Worm (Caenorhabditis elegans): ENCODE data around the gene hacl-1.
"Not testable (repeated sequence)": the region's sequence is repeated elsewhere in the genome, so short reads cannot be mapped to it uniquely, and the experiment has no call there.

Gene hacl-1

ce11 chrII:11534429-11535099 lies 41.8 kb upstream of the hacl-1 start, which contains the start of gene Y62F5A.12 (continued):
- TF ChIP-seq ceh-91 (GFP tag; IDR thresholded peaks at IDR 0.05) (peak; percentile 97), B0261.1 (tag; optimal IDR thresholded peaks at IDR 0.05) (peak; percentile 20), T07F8.4 (tag; optimal IDR thresholded peaks at IDR 0.05) (peak; percentile 86), ceh-27 (GFP tag; optimal IDR thresholded peaks at IDR 0.05) (peak; percentile 93), lin-54 (GFP tag; optimal IDR thresholded peaks at IDR 0.05) (peak; percentile 92), ztf-26 (tag; optimal IDR thresholded peaks at IDR 0.05) (peak; percentile 68), let-607 (tag; optimal IDR thresholded peaks at IDR 0.05) (peak in 1 of 2 experiments; percentile 58), madf-10 (tag; optimal IDR thresholded peaks at IDR 0.05) (peak; percentile 90), mcd-1 (GFP tag; IDR thresholded peaks at IDR 0.05) (peak; percentile 99), aptf-2 (GFP tag; conservative IDR thresholded peaks at IDR 0.05) (peak; percentile 96), chd-7 (tag; optimal IDR thresholded peaks at IDR 0.05) (peak; percentile 63), F39B2.1 (GFP tag; IDR thresholded peaks at IDR 0.05) (peak; percentile 34; the same call in 1 of the 2 replicates), ccch-3 (GFP tag; optimal IDR thresholded peaks at IDR 0.05) (peak; percentile 31), B0019.2 (GFP tag; conservative IDR thresholded peaks at IDR 0.05) (peak; percentile 86), pbrm-1 (GFP tag; IDR thresholded peaks at IDR 0.05) (peak; percentile 96), D2030.7 (GFP tag; IDR thresholded peaks at IDR 0.05) (peak; percentile 99), C17E4.6 (GFP tag; IDR thresholded peaks at IDR 0.05) (peak; percentile 67), bed-2 (GFP tag; IDR thresholded peaks at IDR 0.05) (peak; percentile 98), ztf-6 (GFP tag; IDR thresholded peaks at IDR 0.05) (peak; percentile 98), hsf-1 (GFP tag; IDR thresholded peaks at IDR 0.05) (peak; percentile 91), cebp-1 (GFP tag; IDR thresholded peaks at IDR 0.05) (peak; percentile 89), cebp-1 (tag; optimal IDR thresholded peaks at IDR 0.05) (peak; percentile 83), attf-3 (GFP tag; conservative IDR thresholded peaks at IDR 0.05) (peak; percentile 85), dox-1 (GFP tag; IDR thresholded peaks at IDR 0.05) (peak; percentile 98), akir-1 (GFP tag; optimal IDR thresholded peaks at IDR 0.05) (peak; percentile 82), madf-8 (GFP tag; conservative IDR thresholded peaks at IDR 0.05) (peak; percentile 96), efl-1 (GFP tag; optimal IDR thresholded peaks at IDR 0.05) (peak; percentile 52), nfyb-1 (GFP tag; IDR thresholded peaks at IDR 0.05) (peak; percentile 94), K11D2.4 (GFP tag; IDR thresholded peaks at IDR 0.05) (peak; percentile 95), zfh-2 (GFP tag; conservative IDR thresholded peaks at IDR 0.05) (peak; percentile 70; the same call in 1 of the 2 replicates), tlf-1 (GFP tag; optimal IDR thresholded peaks at IDR 0.05) (peak; percentile 68), snpc-3.4 (tag; optimal IDR thresholded peaks at IDR 0.05) (peak; percentile 58), K12H6.12 (tag; optimal IDR thresholded peaks at IDR 0.05) (peak; percentile 87), snpc-4 (tag; optimal IDR thresholded peaks at IDR 0.05) (peak in 3 of 4 experiments; percentile 43 to 70 (median 65)), unc-130 (GFP tag; optimal IDR thresholded peaks at IDR 0.05) (peak; percentile 88), lin-26 (GFP tag; IDR thresholded peaks at IDR 0.05) (peak; percentile 90), madf-6 (GFP tag; IDR thresholded peaks at IDR 0.05) (peak; percentile 96), ztf-25 (GFP tag; IDR thresholded peaks at IDR 0.05) (peak; percentile 99), B0035.1 (tag; optimal IDR thresholded peaks at IDR 0.05) (peak; percentile 35), Y56A3A.18 (GFP tag; IDR thresholded peaks at IDR 0.05) (0 out of 2 replicates have a peak, but pooled peaks have one; percentile 67), attf-5 (GFP tag; optimal IDR thresholded peaks at IDR 0.05) (peak; percentile 94), madf-3 (GFP tag; IDR thresholded peaks at IDR 0.05) (peak; percentile 93), dpl-1 (GFP tag; optimal IDR thresholded peaks at IDR 0.05) (peak; percentile 60), egl-18 (GFP tag; IDR thresholded peaks at IDR 0.05) (peak; percentile 86), attf-6 (GFP tag; IDR thresholded peaks at IDR 0.05) (peak; percentile 74), Y53G8AR.9 (GFP tag; conservative IDR thresholded peaks at IDR 0.05) (peak; percentile 93)
- not testable (repeated sequence) for TF ChIP-seq snpc-4 (GFP tag; optimal IDR thresholded peaks at IDR 0.05)

Measured in whole organism, young adult.